Worm (Caenorhabditis elegans): ENCODE data around the gene fbxa-42.

Gene fbxa-42

DNA sequence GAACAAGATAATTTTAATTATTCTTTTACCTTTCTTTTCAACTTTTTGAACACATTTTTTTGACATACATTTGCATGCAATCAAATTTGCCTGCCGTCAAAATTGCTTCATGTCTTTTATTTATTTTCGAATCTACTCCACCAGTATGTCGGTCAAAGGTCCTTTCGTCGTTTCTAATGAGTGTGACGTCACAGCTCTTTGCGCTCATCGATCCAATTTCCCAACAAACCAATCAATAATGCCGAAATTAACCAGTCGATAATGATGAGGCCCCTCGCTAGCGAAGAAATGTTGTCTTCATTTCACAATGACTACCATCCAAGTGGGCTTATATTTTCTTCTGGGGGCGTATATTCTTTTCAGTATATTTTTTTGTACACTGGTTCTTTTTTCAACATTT lies 1.7 kb upstream of the fbxa-42 start, which contains the start of gene Y54F10BM.6:
Gene Y54F10BM.6, plus strand, starts transcription at position 301 of the 400 bp plus-strand sequence.
- peak; percentile 6 for TF ChIP-seq zip-8 (tag; optimal IDR thresholded peaks at IDR 0.05)
- no peak for TF ChIP-seq lin-32 (GFP tag; optimal IDR thresholded peaks at IDR 0.05)
- no peak for TF ChIP-seq lin-13 (tag; optimal IDR thresholded peaks at IDR 0.05)
- TF ChIP-seq ceh-39 (tag; optimal IDR thresholded peaks at IDR 0.05): peak; percentile 49

DNA sequence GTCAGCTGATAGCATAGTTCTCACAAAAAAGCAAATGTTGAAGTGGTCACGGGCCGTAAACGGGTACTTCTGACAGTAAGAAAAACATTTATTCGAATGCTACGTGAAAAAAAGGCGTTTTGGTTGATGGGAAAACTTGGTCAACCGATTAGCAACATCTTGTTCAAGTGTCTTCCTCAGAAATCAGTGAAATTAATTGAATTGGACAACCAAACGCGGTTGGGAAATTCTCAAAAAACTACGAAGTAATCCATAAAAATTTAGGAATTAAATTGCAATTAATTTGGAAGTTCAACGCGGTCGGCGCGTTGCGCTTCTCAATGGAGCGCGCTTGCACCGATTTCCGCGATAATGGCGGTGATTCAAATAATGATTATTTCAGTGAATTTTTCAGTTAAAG lies 1.9 kb downstream of the fbxa-42 start:
- TF ChIP-seq nhr-76 (tag; optimal IDR thresholded peaks at IDR 0.05) (no peak), mls-2 (tag; optimal IDR thresholded peaks at IDR 0.05) (no peak), blmp-1 (tag; optimal IDR thresholded peaks at IDR 0.05) (no peak), unc-120 (tag; optimal IDR thresholded peaks at IDR 0.05; ENCODE audit: poor library complexity, severe bottlenecking) (no peak), lsy-2 (tag; optimal IDR thresholded peaks at IDR 0.05) (no peak), nhr-12 (tag; optimal IDR thresholded peaks at IDR 0.05) (no peak), mep-1 (tag; optimal IDR thresholded peaks at IDR 0.05) (no peak), ham-2 (GFP tag; optimal IDR thresholded peaks at IDR 0.05) (no peak), mab-5 (tag; optimal IDR thresholded peaks at IDR 0.05) (no peak), ceh-83 (GFP tag; optimal IDR thresholded peaks at IDR 0.05) (no peak), nhr-28 (tag; optimal IDR thresholded peaks at IDR 0.05) (no peak), tbx-8 (GFP tag; optimal IDR thresholded peaks at IDR 0.05) (no peak), ceh-39 (tag; optimal IDR thresholded peaks at IDR 0.05) (no peak), cnd-1 (tag; optimal IDR thresholded peaks at IDR 0.05) (no peak), unc-39 (tag; optimal IDR thresholded peaks at IDR 0.05) (no peak), M03D4.4 (tag; optimal IDR thresholded peaks at IDR 0.05) (no peak), drap-1 (GFP tag; optimal IDR thresholded peaks at IDR 0.05) (no peak), sptf-1 (tag; optimal IDR thresholded peaks at IDR 0.05) (no peak), lin-13 (tag; optimal IDR thresholded peaks at IDR 0.05) (no peak), unc-62 (GFP tag; optimal IDR thresholded peaks at IDR 0.05) (no peak)

DNA sequence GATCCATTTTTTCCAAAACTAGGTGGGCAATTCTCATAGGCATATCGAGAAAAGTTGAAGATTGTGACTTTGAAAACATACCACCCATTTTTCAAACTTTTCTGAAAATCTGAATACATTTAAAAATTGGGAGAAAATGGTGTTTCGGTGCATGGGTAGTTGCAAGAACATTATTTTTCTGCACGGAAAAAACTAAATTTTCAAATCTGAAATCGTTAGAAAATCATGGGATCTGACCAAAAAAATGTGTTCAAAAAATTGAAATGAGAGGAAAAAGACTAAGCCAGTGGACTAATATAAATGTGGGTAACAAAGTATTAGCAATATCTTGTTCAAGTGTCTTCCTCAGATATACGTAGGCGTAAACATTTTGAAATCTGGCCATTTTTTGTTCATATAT lies 2.4 kb downstream of the fbxa-42 start, which contains the start of gene fbxa-43:
Gene fbxa-43, minus strand, starts transcription at position 101 of the 400 bp plus-strand sequence.
- TF ChIP-seq nhr-2 (tag; optimal IDR thresholded peaks at IDR 0.05) (no peak), elt-1 (tag; optimal IDR thresholded peaks at IDR 0.05; ENCODE audit: borderline replicate concordance, insufficient read depth) (no peak), lin-13 (tag; optimal IDR thresholded peaks at IDR 0.05) (no peak), ceh-83 (GFP tag; optimal IDR thresholded peaks at IDR 0.05) (no peak), hlh-1 (tag; optimal IDR thresholded peaks at IDR 0.05) (no peak), mls-2 (tag; optimal IDR thresholded peaks at IDR 0.05) (no peak), M03D4.4 (tag; optimal IDR thresholded peaks at IDR 0.05) (no peak)

- TF ChIP-seq hlh-1 (tag; optimal IDR thresholded peaks at IDR 0.05) (no peak), bed-3 (GFP tag; optimal IDR thresholded peaks at IDR 0.05) (no peak), M03D4.4 (tag; optimal IDR thresholded peaks at IDR 0.05) (no peak), ceh-39 (tag; optimal IDR thresholded peaks at IDR 0.05) (no peak), zip-8 (tag; optimal IDR thresholded peaks at IDR 0.05) (no peak), unc-39 (tag; optimal IDR thresholded peaks at IDR 0.05) (no peak), lin-32 (GFP tag; optimal IDR thresholded peaks at IDR 0.05) (no peak), ceh-43 (GFP tag; optimal IDR thresholded peaks at IDR 0.05) (no peak), tbx-8 (GFP tag; optimal IDR thresholded peaks at IDR 0.05) (no peak), blmp-1 (tag; optimal IDR thresholded peaks at IDR 0.05) (no peak), elt-1 (tag; optimal IDR thresholded peaks at IDR 0.05; ENCODE audit: borderline replicate concordance, insufficient read depth) (no peak), lsy-2 (tag; optimal IDR thresholded peaks at IDR 0.05) (no peak), drap-1 (GFP tag; optimal IDR thresholded peaks at IDR 0.05) (no peak), cnd-1 (tag; optimal IDR thresholded peaks at IDR 0.05) (no peak), elt-3 (tag; optimal IDR thresholded peaks at IDR 0.05) (no peak), nhr-2 (tag; optimal IDR thresholded peaks at IDR 0.05) (no peak), mep-1 (tag; optimal IDR thresholded peaks at IDR 0.05) (no peak), flh-1 (GFP tag; optimal IDR thresholded peaks at IDR 0.05) (no peak), pha-4 (tag; optimal IDR thresholded peaks at IDR 0.05) (no peak)
Measured at ce11 chrIII:2255522-2255921, 5.7 kb downstream of the fbxa-42 start, which contains the start of gene fbxa-71. TSS of gene fbxa-71 (plus strand) at chrIII:2255822.

- TF ChIP-seq tbx-8 (GFP tag; optimal IDR thresholded peaks at IDR 0.05) (no peak), nhr-237 (tag; optimal IDR thresholded peaks at IDR 0.05) (no peak), mab-5 (tag; optimal IDR thresholded peaks at IDR 0.05) (no peak), nhr-76 (tag; optimal IDR thresholded peaks at IDR 0.05) (no peak), hlh-1 (tag; optimal IDR thresholded peaks at IDR 0.05) (no peak), ceh-39 (tag; optimal IDR thresholded peaks at IDR 0.05) (no peak), unc-62 (GFP tag; optimal IDR thresholded peaks at IDR 0.05) (no peak)
Measured at ce11 chrIII:2253027-2253499, 8.2 kb downstream of the fbxa-42 start, which contains the start of gene fbxa-73. TSS of gene fbxa-73 (plus strand) at chrIII:2253449.
